Worm (Caenorhabditis elegans): ENCODE results near the gene sre-30.

The sre-30 gene

DNA sequence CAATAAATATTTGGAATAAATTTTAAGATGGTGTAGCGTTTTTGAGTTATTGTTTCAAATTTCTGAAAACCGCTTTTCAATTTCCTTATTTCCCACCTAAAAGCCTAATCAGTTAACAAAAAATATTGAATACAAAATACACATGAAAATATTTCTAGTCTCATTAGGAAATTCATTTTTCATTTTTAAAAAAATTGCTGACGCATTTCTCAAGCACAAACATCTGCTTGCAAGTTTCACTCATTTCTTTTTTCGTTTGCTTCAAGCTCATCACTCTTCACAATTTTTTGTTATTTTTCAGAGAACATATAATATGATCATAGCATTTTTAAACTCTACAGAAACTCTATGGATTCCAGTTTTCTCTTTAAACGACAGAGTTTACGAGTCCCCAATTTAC lies 18.3 kb downstream of the sre-30 start, which contains the start of gene sre-41:
sre-41 (plus strand) TSS at position 301 of the 400 bp plus-strand sequence.
- TF ChIP-seq hmg-4 (GFP tag; optimal IDR thresholded peaks at IDR 0.05) (no peak), ceh-36 (tag; optimal IDR thresholded peaks at IDR 0.05) (no peak), hnd-1 (tag; optimal IDR thresholded peaks at IDR 0.05) (no peak), flt-1 (GFP tag; IDR thresholded peaks at IDR 0.05) (no peak), ets-7 (tag; optimal IDR thresholded peaks at IDR 0.05) (no peak), ceh-13 (GFP tag; optimal IDR thresholded peaks at IDR 0.05) (no peak), tbx-37 (GFP tag; conservative IDR thresholded peaks at IDR 0.05) (no peak), ama-1 (optimal IDR thresholded peaks at IDR 0.05) (no peak)

DNA sequence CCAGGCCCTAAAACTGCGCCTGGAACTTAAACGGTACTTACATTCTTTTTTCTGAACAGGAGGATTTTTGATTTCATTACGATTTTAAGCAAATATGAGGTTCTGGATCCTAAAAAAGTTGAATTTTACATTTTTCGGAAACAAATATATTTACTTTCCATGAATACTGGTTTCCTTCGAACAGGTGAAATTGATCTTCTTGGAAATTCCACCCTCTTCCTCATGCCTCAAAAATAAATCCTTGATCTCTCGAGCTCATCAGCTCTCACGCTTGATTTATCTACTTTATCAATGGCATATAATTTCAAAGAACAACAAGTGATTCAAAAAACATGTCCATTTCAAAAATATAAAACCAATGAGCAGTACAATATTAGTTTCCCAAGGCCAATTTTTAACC lies 18.8 kb downstream of the sre-30 start:
- TF ChIP-seq hnd-1 (tag; optimal IDR thresholded peaks at IDR 0.05) (no peak), pes-1 (GFP tag; IDR thresholded peaks at IDR 0.05) (no peak), F13C5.2 (tag; optimal IDR thresholded peaks at IDR 0.05) (no peak), ceh-13 (GFP tag; optimal IDR thresholded peaks at IDR 0.05) (no peak), tbx-11 (GFP tag; IDR thresholded peaks at IDR 0.05) (no peak), hmbx-1 (tag; optimal IDR thresholded peaks at IDR 0.05) (no peak), tra-4 (tag; optimal IDR thresholded peaks at IDR 0.05) (no peak), B0310.2 (tag; optimal IDR thresholded peaks at IDR 0.05) (no peak)

DNA sequence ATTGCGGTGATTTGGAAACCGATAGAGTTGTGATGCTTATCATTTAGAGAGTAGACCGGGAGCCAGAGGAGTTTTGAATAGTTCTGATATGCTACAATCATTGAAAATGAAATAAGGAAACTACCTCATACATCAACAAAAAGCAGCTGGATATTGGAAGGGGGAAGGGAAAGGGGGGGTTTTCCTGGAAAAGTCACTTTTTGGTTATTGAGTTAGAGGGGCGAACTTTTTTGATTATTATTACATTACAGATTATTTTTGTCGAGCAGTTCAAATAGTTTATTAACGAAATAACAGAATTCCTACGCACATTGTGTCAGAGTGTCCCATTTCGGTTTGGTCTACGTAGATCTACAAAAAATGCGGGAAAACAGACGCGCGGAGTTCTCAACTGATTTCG lies 19.5 kb downstream of the sre-30 start, which contains the start of gene sre-42:
sre-42 (minus strand) TSS at position 101 of the 400 bp plus-strand sequence.
- TF ChIP-seq tbx-11 (GFP tag; IDR thresholded peaks at IDR 0.05) (no peak), ets-7 (tag; optimal IDR thresholded peaks at IDR 0.05) (no peak), aly-1 (tag; optimal IDR thresholded peaks at IDR 0.05) (no peak), tbx-37 (GFP tag; conservative IDR thresholded peaks at IDR 0.05) (no peak), F13C5.2 (tag; optimal IDR thresholded peaks at IDR 0.05) (no peak), hmg-4 (GFP tag; optimal IDR thresholded peaks at IDR 0.05) (no peak), B0310.2 (tag; optimal IDR thresholded peaks at IDR 0.05) (no peak), ceh-36 (tag; optimal IDR thresholded peaks at IDR 0.05) (no peak), flt-1 (GFP tag; IDR thresholded peaks at IDR 0.05) (no peak), hmbx-1 (tag; optimal IDR thresholded peaks at IDR 0.05) (no peak), ceh-13 (GFP tag; optimal IDR thresholded peaks at IDR 0.05) (no peak), tra-4 (tag; optimal IDR thresholded peaks at IDR 0.05) (no peak), hnd-1 (tag; optimal IDR thresholded peaks at IDR 0.05) (no peak), ama-1 (optimal IDR thresholded peaks at IDR 0.05) (no peak), pes-1 (GFP tag; IDR thresholded peaks at IDR 0.05) (no peak), sea-1 (GFP tag; conservative IDR thresholded peaks at IDR 0.05) (no peak), scrt-1 (GFP tag; IDR thresholded peaks at IDR 0.05) (no peak)

DNA sequence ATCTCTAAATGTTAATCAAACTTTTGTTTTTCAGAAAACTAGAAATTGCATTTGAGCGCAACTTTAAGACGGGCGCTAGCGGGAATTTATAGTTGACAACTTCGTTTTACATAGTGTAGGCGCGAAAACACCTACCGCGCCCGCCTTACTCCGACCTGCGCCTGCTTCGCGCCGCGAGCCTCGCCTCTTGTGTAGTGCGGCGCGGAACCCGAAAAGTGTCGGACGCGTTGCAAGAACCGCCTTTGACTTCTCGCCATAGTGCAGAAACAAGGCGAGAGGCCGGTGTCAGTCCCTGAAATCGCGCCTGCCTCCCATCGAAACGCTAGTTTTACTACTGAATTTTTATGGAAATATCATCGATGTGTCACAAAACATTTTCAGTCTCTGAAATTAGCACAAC lies 20.5 kb downstream of the sre-30 start:
- TF ChIP-seq tbx-37 (GFP tag; conservative IDR thresholded peaks at IDR 0.05) (no peak), hnd-1 (tag; optimal IDR thresholded peaks at IDR 0.05) (no peak), sea-1 (GFP tag; conservative IDR thresholded peaks at IDR 0.05) (no peak), tra-4 (tag; optimal IDR thresholded peaks at IDR 0.05) (no peak), hmbx-1 (tag; optimal IDR thresholded peaks at IDR 0.05) (no peak), F13C5.2 (tag; optimal IDR thresholded peaks at IDR 0.05) (no peak), ets-7 (tag; optimal IDR thresholded peaks at IDR 0.05) (no peak), B0310.2 (tag; optimal IDR thresholded peaks at IDR 0.05) (no peak), pes-1 (GFP tag; IDR thresholded peaks at IDR 0.05) (no peak), aly-1 (tag; optimal IDR thresholded peaks at IDR 0.05) (no peak), ceh-13 (GFP tag; optimal IDR thresholded peaks at IDR 0.05) (no peak), tbx-11 (GFP tag; IDR thresholded peaks at IDR 0.05) (no peak), scrt-1 (GFP tag; IDR thresholded peaks at IDR 0.05) (no peak), ceh-36 (tag; optimal IDR thresholded peaks at IDR 0.05) (no peak), flt-1 (GFP tag; IDR thresholded peaks at IDR 0.05) (no peak), ama-1 (optimal IDR thresholded peaks at IDR 0.05) (no peak), hmg-4 (GFP tag; optimal IDR thresholded peaks at IDR 0.05) (no peak)

DNA sequence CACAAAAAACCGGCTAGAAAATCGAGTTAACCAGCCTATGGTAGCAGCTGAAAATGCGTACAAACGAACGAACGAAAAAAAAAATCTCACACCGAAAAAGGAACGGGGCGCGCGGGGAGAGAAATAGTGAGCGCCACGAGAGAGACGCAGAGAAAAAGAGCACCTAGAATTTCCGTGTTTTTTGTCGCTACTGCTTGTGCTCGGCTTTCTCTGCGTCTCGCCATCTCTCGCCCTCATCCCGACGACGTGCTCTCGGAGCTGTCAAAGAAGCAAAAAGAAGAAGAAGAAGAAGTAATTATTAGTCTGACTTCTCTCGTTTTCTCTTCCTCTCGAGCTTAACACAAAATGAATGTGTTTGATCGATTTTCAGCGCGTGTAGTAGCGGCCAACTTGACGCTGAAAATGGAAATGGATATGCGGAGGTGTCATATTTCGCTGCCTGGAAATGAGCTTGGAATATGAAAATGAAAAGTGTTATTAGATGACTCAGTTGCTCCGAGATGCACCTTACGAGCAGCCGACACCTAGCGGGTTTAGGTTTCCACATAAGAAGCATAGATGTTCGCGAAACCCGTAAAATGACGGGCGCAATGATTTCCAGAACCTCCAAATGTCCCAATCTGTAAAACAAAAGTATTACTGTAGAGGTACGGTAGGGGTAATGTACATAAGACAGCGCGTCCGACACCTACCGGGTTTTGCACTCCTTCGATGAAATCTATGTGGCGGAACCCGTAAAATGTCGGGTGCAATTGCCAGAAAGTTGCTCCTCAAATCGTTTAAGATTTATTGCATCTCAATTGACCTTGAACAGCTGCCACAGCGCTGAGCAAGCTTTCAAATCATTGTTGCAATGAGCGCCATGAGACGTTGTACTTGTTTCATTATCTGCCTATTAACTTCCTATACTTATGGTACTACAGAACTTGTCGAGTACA lies 23.4 kb downstream of the sre-30 start, which contains the start of gene btb-14:
btb-14 (plus strand) TSS at position 839 of the 938 bp plus-strand sequence.
- TF ChIP-seq pes-1 (GFP tag; IDR thresholded peaks at IDR 0.05) = no peak
- TF ChIP-seq tbx-11 (GFP tag; IDR thresholded peaks at IDR 0.05) = no peak
- TF ChIP-seq scrt-1 (GFP tag; IDR thresholded peaks at IDR 0.05) = no peak
- no peak for TF ChIP-seq ets-7 (tag; optimal IDR thresholded peaks at IDR 0.05)
- TF ChIP-seq sea-1 (GFP tag; conservative IDR thresholded peaks at IDR 0.05) = no peak
- TF ChIP-seq tbx-37 (GFP tag; conservative IDR thresholded peaks at IDR 0.05) = no peak

DNA sequence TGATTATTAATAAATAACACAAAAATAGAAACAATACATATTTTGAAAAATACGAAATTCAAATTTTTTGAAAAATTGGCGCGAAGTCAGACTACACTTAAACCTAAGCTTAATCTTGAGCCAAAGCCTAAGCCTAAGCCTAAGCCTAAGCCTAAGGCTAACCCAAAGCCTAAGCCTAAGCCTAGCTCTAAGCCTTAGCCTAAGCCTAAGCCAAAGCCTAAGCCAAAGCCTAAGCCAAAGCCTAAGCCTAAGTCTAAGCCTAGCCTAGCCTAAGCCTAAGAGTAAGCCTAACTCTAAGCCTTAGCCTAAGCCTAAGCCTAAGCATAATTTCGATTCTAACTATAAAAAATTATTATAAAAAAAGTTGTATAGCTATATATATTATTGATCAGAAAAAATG lies 25.4 kb downstream of the sre-30 start:
- TF ChIP-seq hnd-1 (tag; optimal IDR thresholded peaks at IDR 0.05) (no peak), ceh-36 (tag; optimal IDR thresholded peaks at IDR 0.05) (peak; percentile 76)

DNA sequence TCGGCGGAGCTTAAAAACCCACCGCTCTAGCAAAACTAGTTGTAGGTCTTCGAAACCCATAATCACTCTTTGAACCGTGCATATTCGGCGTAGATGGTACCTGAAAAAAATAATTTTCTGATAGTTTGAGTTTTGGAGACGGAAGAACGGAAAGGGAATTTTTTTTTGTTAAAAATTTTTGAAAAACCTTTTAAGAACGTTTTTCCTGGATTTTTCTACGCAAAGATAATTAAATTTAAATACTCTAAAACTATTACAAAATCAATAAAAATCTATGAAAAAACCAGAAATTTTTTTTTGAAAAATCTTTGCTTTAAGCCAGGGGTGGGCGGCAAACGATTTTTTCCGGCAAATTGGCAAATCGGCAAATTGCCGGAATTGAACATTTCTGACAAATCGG lies 26.9 kb downstream of the sre-30 start, which contains the start of gene marc-5:
marc-5 (minus strand) TSS at position 101 of the 400 bp plus-strand sequence.
- no peak for TF ChIP-seq flt-1 (GFP tag; IDR thresholded peaks at IDR 0.05)
- TF ChIP-seq aly-1 (tag; optimal IDR thresholded peaks at IDR 0.05) = no peak
- no peak for TF ChIP-seq hnd-1 (tag; optimal IDR thresholded peaks at IDR 0.05)
- TF ChIP-seq scrt-1 (GFP tag; IDR thresholded peaks at IDR 0.05) = no peak
- TF ChIP-seq tbx-11 (GFP tag; IDR thresholded peaks at IDR 0.05) = no peak
- TF ChIP-seq ets-7 (tag; optimal IDR thresholded peaks at IDR 0.05) = no peak
- no peak for TF ChIP-seq ceh-13 (GFP tag; optimal IDR thresholded peaks at IDR 0.05)
- TF ChIP-seq ceh-36 (tag; optimal IDR thresholded peaks at IDR 0.05) = no peak
- TF ChIP-seq ama-1 (optimal IDR thresholded peaks at IDR 0.05) = no peak
- no peak for TF ChIP-seq pes-1 (GFP tag; IDR thresholded peaks at IDR 0.05)
- TF ChIP-seq tbx-37 (GFP tag; conservative IDR thresholded peaks at IDR 0.05) = no peak
- no peak for TF ChIP-seq hmbx-1 (tag; optimal IDR thresholded peaks at IDR 0.05)
- TF ChIP-seq F13C5.2 (tag; optimal IDR thresholded peaks at IDR 0.05) = no peak

Data from whole organism, early embryonic.